Worm (Caenorhabditis elegans) whole organism, young adult: Measurements from ENCODE around the gene casy-1.

Experiments used
- F52B5.7 ChIP-seq: sonication (generic microtip); optimal IDR thresholded peaks from 2 replicates; lab custom pipeline; 2016; ENCODE audit warnings: mild to moderate bottlenecking, missing genetic modification characterization, missing compliant biosample characterization
- aptf-3 ChIP-seq: fragments of 200-800 bp; sonication (Bioruptor generic); IDR thresholded peaks from 2 replicates; pipeline ENCODE4 v1.3.6; 2022; ENCODE audit warnings: missing genetic modification characterization, missing compliant biosample characterization
- attf-5 ChIP-seq: fragments of 200-800 bp; sonication (Bioruptor generic); optimal IDR thresholded peaks from 2 replicates; lab custom pipeline; 2018; ENCODE audit warnings: mild to moderate bottlenecking, missing genetic modification characterization, missing compliant biosample characterization
- dpl-1 ChIP-seq: fragments of 150-350 bp; optimal IDR thresholded peaks from 2 replicates; lab custom pipeline; 2014; ENCODE audit warnings: missing biosample characterization, missing genetic modification reagents, missing genetic modification characterization
- hrde-1 ChIP-seq: sonication (generic microtip); optimal IDR thresholded peaks from 2 replicates; lab custom pipeline; 2016; ENCODE audit warnings: missing genetic modification characterization, mild to moderate bottlenecking, missing compliant biosample characterization, moderate library complexity, missing genotype, missing genetic modification reagents, borderline replicate concordance
- lsl-1 ChIP-seq: fragments of 200-800 bp; sonication (Bioruptor generic); optimal IDR thresholded peaks from 2 replicates; lab custom pipeline; 2018; ENCODE audit warnings: mild to moderate bottlenecking, missing genetic modification characterization, moderate library complexity, missing compliant biosample characterization
- lsy-27 ChIP-seq: sonication (generic microtip); optimal IDR thresholded peaks from 2 replicates; lab custom pipeline; 2017; ENCODE audit warnings: missing genetic modification characterization, mild to moderate bottlenecking, missing compliant biosample characterization, antibody characterized with exemption, missing genotype, borderline replicate concordance; ENCODE audit not compliant: insufficient read depth
- madf-6 ChIP-seq: fragments of 200-800 bp; sonication (Bioruptor generic); IDR thresholded peaks from 2 replicates; pipeline ENCODE4 v1.3.6; 2022; ENCODE audit warnings: missing genetic modification reagents, missing genetic modification characterization, missing compliant biosample characterization
- mxl-1 ChIP-seq: sonication (generic microtip); optimal IDR thresholded peaks from 2 replicates; lab custom pipeline; 2016; ENCODE audit warnings: missing genetic modification characterization, missing compliant biosample characterization
- nhr-120 ChIP-seq: fragments of 200-800 bp; sonication (Bioruptor generic); IDR thresholded peaks from 2 replicates; pipeline ENCODE4 v1.3.6; 2022; ENCODE audit warnings: missing genetic modification characterization, missing compliant biosample characterization
- pha-4 ChIP-seq: fragments of 150-350 bp; sonication (generic microtip); optimal IDR thresholded peaks from 2 replicates; lab custom pipeline; 2014; ENCODE audit warnings: missing biosample characterization, missing genetic modification reagents, missing genetic modification characterization
- unc-62 ChIP-seq: fragments of 150-350 bp; optimal IDR thresholded peaks from 2 replicates; lab custom pipeline; 2014; ENCODE audit warnings: missing biosample characterization, missing genetic modification reagents, missing genetic modification characterization
- ztf-22 ChIP-seq: fragments of 200-800 bp; sonication (Bioruptor generic); optimal IDR thresholded peaks from 2 replicates; lab custom pipeline; 2018; ENCODE audit warnings: mild to moderate bottlenecking, missing genetic modification characterization, moderate library complexity, missing compliant biosample characterization
- ztf-28 ChIP-seq: fragments of 200-800 bp; sonication (Bioruptor generic); IDR thresholded peaks from 2 replicates; pipeline ENCODE4 v1.3.6; 2022; ENCODE audit warnings: missing genetic modification reagents, missing genetic modification characterization, missing compliant biosample characterization

- no peak for TF ChIP-seq mxl-1 (tag; lab: Kevin White, UChicago)
- TF ChIP-seq unc-62 (GFP tag; lab: Kevin White, UChicago) = no peak
- TF ChIP-seq attf-5 = no peak
- TF ChIP-seq lsl-1 (GFP tag; lab: Kevin White, UChicago) = no peak
- no peak for TF ChIP-seq hrde-1 (tag; lab: Kevin White, UChicago)
- no peak for TF ChIP-seq aptf-3 (GFP tag; lab: Robert Waterston, UW)
- no peak for TF ChIP-seq madf-6 (GFP tag; lab: Robert Waterston, UW)
- no peak for TF ChIP-seq nhr-120 (GFP tag; lab: Robert Waterston, UW)
- no peak for TF ChIP-seq ztf-22 (GFP tag; lab: Kevin White, UChicago)
- no peak for TF ChIP-seq F52B5.7 (tag; lab: Kevin White, UChicago)
- no peak for TF ChIP-seq lsy-27 (tag; lab: Kevin White, UChicago)
- TF ChIP-seq pha-4 (tag; lab: Kevin White, UChicago) = no peak
- TF ChIP-seq ztf-28 (GFP tag; lab: Robert Waterston, UW) = no peak
- TF ChIP-seq dpl-1 (GFP tag; lab: Kevin White, UChicago) = no peak
Measured at ce11 chrII:5945818-5946217, 10.7 kb downstream of the casy-1 start.
